Worm (Caenorhabditis elegans) whole organism, midembryonic: Measurements from ENCODE around the gene nhr-236.

Source experiments
- T22C8.4 ChIP-seq: fragments of 200-800 bp; sonication (Bioruptor generic); IDR thresholded peaks from 2 replicates; pipeline ENCODE4 v1.3.6; 2022; ENCODE audit warnings: missing genetic modification characterization, missing compliant biosample characterization
- cog-1 ChIP-seq: sonication (generic microtip); optimal IDR thresholded peaks from 2 replicates; lab custom pipeline; 2016; ENCODE audit warnings: missing genetic modification characterization, missing compliant biosample characterization
- ztf-23 ChIP-seq: fragments of 200-800 bp; sonication (Bioruptor generic); IDR thresholded peaks from 2 replicates; pipeline ENCODE4 v1.3.6; 2022; ENCODE audit warnings: missing genetic modification reagents, missing genetic modification characterization, missing compliant biosample characterization

nhr-236 gene

DNA sequence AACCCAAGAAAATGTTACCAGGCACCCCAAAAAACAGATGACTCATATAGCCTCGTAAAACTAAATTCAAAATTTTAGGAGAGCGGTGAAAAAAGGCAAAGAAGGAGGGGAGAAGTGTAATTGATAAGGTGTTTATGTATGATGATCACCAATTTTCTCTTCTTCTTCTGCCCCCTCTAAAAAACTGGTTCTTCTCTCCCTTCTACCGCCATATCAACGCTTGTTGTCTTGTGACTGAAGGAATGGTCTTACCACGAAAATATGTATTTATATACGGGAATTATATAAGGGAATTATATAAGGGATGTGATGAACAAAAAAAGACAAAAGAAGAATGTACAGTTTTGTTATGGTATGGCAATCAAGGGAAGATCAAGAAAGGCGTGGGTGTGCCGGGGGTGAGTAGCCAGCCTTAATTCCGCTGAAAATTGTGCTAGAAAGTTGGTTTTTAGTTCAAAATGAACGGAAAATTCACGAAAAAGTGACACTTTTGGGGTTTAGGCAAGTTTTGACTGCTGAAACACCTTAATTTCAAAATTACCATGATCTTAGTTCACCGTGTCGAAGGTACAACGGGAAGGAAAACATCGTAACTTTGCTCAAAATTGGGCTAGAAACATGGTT, 48.0 kb downstream of the nhr-236 start:
- no peak for TF ChIP-seq cog-1 (tag; lab: Kevin White, UChicago)
- no peak for TF ChIP-seq T22C8.4
- no peak for TF ChIP-seq ztf-23 (GFP tag; lab: Robert Waterston, UW)
